Fruit fly (Drosophila melanogaster): ENCODE results near the gene CG17477.
A peak's percentile ranks its signal among the peaks of the same experiment; 100 is the strongest.

Gene CG17477

DNA sequence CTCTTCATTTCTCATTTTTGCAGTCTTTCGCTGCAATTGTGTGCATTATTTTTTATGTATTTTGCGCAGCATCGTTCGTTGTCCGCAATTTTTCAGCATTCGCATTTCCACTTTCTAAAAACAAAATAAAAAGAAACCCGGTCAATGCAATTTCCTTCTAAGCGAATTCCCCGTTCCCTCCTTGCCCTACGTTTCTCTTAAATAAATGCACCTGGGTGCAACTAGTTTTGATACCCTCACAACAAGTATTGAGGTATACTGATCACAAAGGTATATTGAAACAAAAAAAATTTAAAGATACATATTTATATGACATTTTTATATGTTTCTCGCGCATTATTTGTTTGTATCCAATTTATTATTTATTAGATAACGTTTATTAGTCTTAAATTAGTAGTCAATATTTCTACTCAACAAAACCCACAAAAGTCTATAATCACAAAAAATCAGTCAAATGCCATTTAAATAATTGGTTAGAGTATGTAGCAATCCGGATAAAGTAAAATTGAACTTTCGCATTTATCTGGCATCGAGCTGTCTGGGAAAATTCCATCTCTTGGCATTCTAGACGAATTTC, 45.3 kb downstream of the CG17477 start (continued):
- TF ChIP-seq vfl (GFP tag; optimal IDR thresholded peaks at IDR 0.05) (no peak), crp (GFP tag; optimal IDR thresholded peaks at IDR 0.05) (no peak), CG12391 (tag; optimal IDR thresholded peaks at IDR 0.05) (peak; percentile 27), CG14014 (GFP tag; IDR thresholded peaks at IDR 0.05) (no peak), CG16779 (GFP tag; IDR thresholded peaks at IDR 0.05) (no peak), da (GFP tag; optimal IDR thresholded peaks at IDR 0.05) (no peak), CG7839 (tag; optimal IDR thresholded peaks at IDR 0.05) (peak; percentile 28), CG7928 (GFP tag; optimal IDR thresholded peaks at IDR 0.05) (no peak), fu2 (GFP tag; optimal IDR thresholded peaks at IDR 0.05) (no peak), Sry-β (GFP tag; optimal IDR thresholded peaks at IDR 0.05) (no peak), CG31365 (tag; optimal IDR thresholded peaks at IDR 0.05) (no peak), nerfin-1 (tag; optimal IDR thresholded peaks at IDR 0.05) (peak; percentile 4), PHDP (tag; optimal IDR thresholded peaks at IDR 0.05) (peak; percentile 12), CG30431 (GFP tag; optimal IDR thresholded peaks at IDR 0.05) (no peak), nerfin-2 (GFP tag; IDR thresholded peaks at IDR 0.05; ENCODE audit: partially characterized antibody) (no peak), CG17359 (tag; optimal IDR thresholded peaks at IDR 0.05) (peak; percentile 10), zfh1 (GFP tag; IDR thresholded peaks at IDR 0.05) (no peak), dati (GFP tag; IDR thresholded peaks at IDR 0.05) (no peak), CG2116 (GFP tag; optimal IDR thresholded peaks at IDR 0.05) (no peak), gem (tag; optimal IDR thresholded peaks at IDR 0.05) (peak; percentile 64), Xrp1 (GFP tag; IDR thresholded peaks at IDR 0.05) (peak; percentile 28; the same call in 1 of the 2 replicates), Ets65A (GFP tag) (peak; percentile 43), CG33213 (GFP tag; optimal IDR thresholded peaks at IDR 0.05) (no peak), abd-A (tag; optimal IDR thresholded peaks at IDR 0.05) (no peak), Abd-B (GFP tag; optimal IDR thresholded peaks at IDR 0.05) (no peak), CG6254 (GFP tag; optimal IDR thresholded peaks at IDR 0.05) (peak; percentile 9), Drgx (GFP tag; IDR thresholded peaks at IDR 0.05) (peak; percentile 84), CG6654 (GFP tag; optimal IDR thresholded peaks at IDR 0.05) (no peak), CG4707 (GFP tag; optimal IDR thresholded peaks at IDR 0.05) (no peak), az2 (GFP tag; optimal IDR thresholded peaks at IDR 0.05) (peak; percentile 6), danr (GFP tag; IDR thresholded peaks at IDR 0.05) (no peak), Max (GFP tag; optimal IDR thresholded peaks at IDR 0.05) (no peak), CG13424 (tag; optimal IDR thresholded peaks at IDR 0.05) (peak; percentile 42), Hr39 (optimal IDR thresholded peaks at IDR 0.05) (no peak), Rx (GFP tag; IDR thresholded peaks at IDR 0.05) (no peak), eyg (GFP tag; optimal IDR thresholded peaks at IDR 0.05) (no peak), oc (tag; optimal IDR thresholded peaks at IDR 0.05) (no peak), Stat92E (GFP tag; optimal IDR thresholded peaks at IDR 0.05) (no peak), CG10209 (GFP tag; optimal IDR thresholded peaks at IDR 0.05) (no peak), CG4424 (GFP tag; optimal IDR thresholded peaks at IDR 0.05) (no peak), zf30C (GFP tag; optimal IDR thresholded peaks at IDR 0.05) (no peak), slou (GFP tag; optimal IDR thresholded peaks at IDR 0.05) (no peak), CG1024 (GFP tag; IDR thresholded peaks at IDR 0.05) (no peak), ci (GFP tag; IDR thresholded peaks at IDR 0.05) (no peak), nmo (GFP tag; optimal IDR thresholded peaks at IDR 0.05) (peak; percentile 53), CG18011 (GFP tag; optimal IDR thresholded peaks at IDR 0.05) (no peak), CG1233 (GFP tag; optimal IDR thresholded peaks at IDR 0.05) (no peak), lilli (GFP tag; optimal IDR thresholded peaks at IDR 0.05) (no peak), Hr78 (GFP tag; optimal IDR thresholded peaks at IDR 0.05) (no peak), Atf6 (GFP tag; IDR thresholded peaks at IDR 0.05) (no peak)

Data from whole organism, embryonic.